Fruit fly (Drosophila melanogaster) whole organism, embryonic: Measurements from ENCODE around the gene Zip89B.

Experiments used
- Atf6 ChIP-seq: fragments of 200-800 bp; sonication (Bioruptor generic); IDR thresholded peaks from 2 replicates; pipeline ENCODE4 v1.3.6; 2022; ENCODE audit warnings: missing biosample characterization, missing genetic modification characterization
- C15 ChIP-seq: fragments of 200-800 bp; sonication (Bioruptor generic); IDR thresholded peaks from 3 replicates; pipeline ENCODE4 v1.3.6; 2022; ENCODE audit warnings: missing biosample characterization, missing genetic modification characterization
- CG11723 ChIP-seq: fragments of 200-800 bp; sonication (Bioruptor generic); optimal IDR thresholded peaks from 2 replicates; lab custom pipeline; 2017; ENCODE audit warnings: missing biosample characterization, mild to moderate bottlenecking, missing genetic modification characterization
- CG14441 ChIP-seq: fragments of 200-800 bp; sonication (Bioruptor generic); IDR thresholded peaks from 2 replicates; pipeline ENCODE4 v1.3.6; 2022; ENCODE audit warnings: missing biosample characterization, missing genetic modification characterization
- CG15514 ChIP-seq: fragments of 200-800 bp; sonication (Bioruptor generic); optimal IDR thresholded peaks from 3 replicates; lab custom pipeline; 2017; ENCODE audit warnings: missing biosample characterization, missing genetic modification characterization, mild to moderate bottlenecking, moderate library complexity, missing genetic modification reagents
- CG16815 ChIP-seq: fragments of 200-800 bp; sonication (Bioruptor generic); optimal IDR thresholded peaks from 3 replicates; lab custom pipeline; 2017; ENCODE audit warnings: missing biosample characterization, mild to moderate bottlenecking, missing genetic modification characterization
- CG17612 ChIP-seq: fragments of 200-800 bp; sonication (Bioruptor generic); IDR thresholded peaks from 2 replicates; pipeline ENCODE4 v1.3.6; 2022; ENCODE audit warnings: missing biosample characterization, missing genetic modification characterization
- CG18764 ChIP-seq: fragments of 200-800 bp; sonication (Bioruptor generic); optimal IDR thresholded peaks from 3 replicates; lab custom pipeline; 2016; ENCODE audit warnings: missing biosample characterization, missing genetic modification characterization
- CG2129 ChIP-seq: fragments of 200-800 bp; sonication (Bioruptor generic); IDR thresholded peaks from 2 replicates; pipeline ENCODE4 v1.3.6; 2022; ENCODE audit warnings: missing biosample characterization, missing genetic modification characterization; ENCODE audit not compliant: partially characterized antibody
- CG34376 ChIP-seq: fragments of 200-800 bp; sonication (Bioruptor generic); optimal IDR thresholded peaks from 2 replicates; lab custom pipeline; 2018; ENCODE audit warnings: missing biosample characterization, mild to moderate bottlenecking, missing genetic modification characterization
- CG3995 ChIP-seq: fragments of 200-800 bp; sonication (Bioruptor generic); optimal IDR thresholded peaks from 3 replicates; lab custom pipeline; 2016; ENCODE audit warnings: missing biosample characterization, missing genetic modification characterization
- CG42726 ChIP-seq: fragments of 200-800 bp; sonication (Bioruptor generic); IDR thresholded peaks from 2 replicates; pipeline ENCODE4 v1.3.6; 2022; ENCODE audit warnings: missing biosample characterization, missing genetic modification characterization; ENCODE audit not compliant: partially characterized antibody
- CG4730 ChIP-seq: fragments of 200-800 bp; sonication (Bioruptor generic); IDR thresholded peaks from 2 replicates; pipeline ENCODE4 v1.3.6; 2022; ENCODE audit warnings: missing biosample characterization, missing genetic modification characterization
- CG7745 ChIP-seq: fragments of 200-800 bp; sonication (Bioruptor generic); optimal IDR thresholded peaks from 2 replicates; lab custom pipeline; 2018; ENCODE audit warnings: missing biosample characterization, mild to moderate bottlenecking, missing genetic modification characterization, moderate library complexity
- D ChIP-seq, 2 experiments: fragments of 200-800 bp in 1 of 2; fragments of >200 bp in 1 of 2; sonication (Bioruptor generic) in 1 of 2; optimal IDR thresholded peaks; 2 replicates in 1 of 2; 3 replicates in 1 of 2; lab custom pipeline; 2017; ENCODE audit warnings: mild to moderate bottlenecking in 1 of 2, missing biosample characterization in 1 of 2, missing genetic modification characterization in 1 of 2, missing genetic modification reagents in 1 of 2
- Deaf1 ChIP-seq: fragments of 200-800 bp; optimal IDR thresholded peaks from 3 replicates; lab custom pipeline; 2019; ENCODE audit warnings: missing biosample characterization, mild to moderate bottlenecking, missing genetic modification characterization, moderate library complexity
- Dek ChIP-seq: fragments of 200-800 bp; sonication (Bioruptor generic); optimal IDR thresholded peaks from 3 replicates; lab custom pipeline; 2019; ENCODE audit warnings: missing biosample characterization, mild to moderate bottlenecking, missing genetic modification characterization, moderate library complexity
- Fer1 ChIP-seq: fragments of 200-800 bp; sonication (Bioruptor generic); optimal IDR thresholded peaks from 2 replicates; lab custom pipeline; 2017; ENCODE audit warnings: missing biosample characterization, mild to moderate bottlenecking, missing genetic modification characterization
- Hmr ChIP-seq: fragments of 200-800 bp; sonication (Bioruptor generic); optimal IDR thresholded peaks from 3 replicates; lab custom pipeline; 2017; ENCODE audit warnings: mild to moderate bottlenecking, missing biosample characterization, missing genetic modification reagents, missing genetic modification characterization
- MESR4 ChIP-seq: fragments of 200-800 bp; sonication (Bioruptor generic); optimal IDR thresholded peaks from 2 replicates; lab custom pipeline; 2018; ENCODE audit warnings: missing biosample characterization, mild to moderate bottlenecking, missing genetic modification characterization, moderate library complexity
- PHDP ChIP-seq: fragments of 200-800 bp; sonication (Bioruptor generic); optimal IDR thresholded peaks from 3 replicates; lab custom pipeline; 2018; ENCODE audit warnings: missing biosample characterization, mild to moderate bottlenecking, missing genetic modification characterization, moderate library complexity
- Rx ChIP-seq: fragments of 200-800 bp; sonication (Bioruptor generic); IDR thresholded peaks from 2 replicates; pipeline ENCODE4 v1.3.6; 2022; ENCODE audit warnings: missing biosample characterization, missing genetic modification characterization
- Tbp ChIP-seq: fragments of >200 bp; optimal IDR thresholded peaks from 2 replicates; lab custom pipeline; 2018; ENCODE audit warnings: missing biosample characterization, missing genetic modification characterization
- aop ChIP-seq: fragments of 200-800 bp; sonication (Bioruptor generic); IDR thresholded peaks from 2 replicates; pipeline ENCODE4 v1.3.6; 2022; ENCODE audit warnings: missing biosample characterization, missing genetic modification characterization
- ato ChIP-seq: fragments of 200-800 bp; sonication (Bioruptor generic); IDR thresholded peaks from 2 replicates; pipeline ENCODE4 v1.3.6; 2022; ENCODE audit warnings: missing biosample characterization, missing genetic modification characterization; ENCODE audit not compliant: partially characterized antibody
- bcd ChIP-seq: fragments of 200-800 bp; sonication (Bioruptor generic); optimal IDR thresholded peaks from 2 replicates; lab custom pipeline; 2017; ENCODE audit warnings: missing biosample characterization, mild to moderate bottlenecking, missing genetic modification characterization
- chm ChIP-seq: fragments of 200-800 bp; sonication (Bioruptor generic); IDR thresholded peaks from 2 replicates; pipeline ENCODE4 v1.3.6; 2022; ENCODE audit warnings: missing biosample characterization, missing genetic modification characterization
- crc ChIP-seq: fragments of 200-800 bp; sonication (Bioruptor generic); optimal IDR thresholded peaks from 2 replicates; lab custom pipeline; 2016; ENCODE audit warnings: missing biosample characterization, missing genetic modification characterization
- cwo ChIP-seq: fragments of 200-800 bp; sonication (Bioruptor generic); optimal IDR thresholded peaks from 3 replicates; lab custom pipeline; 2017; ENCODE audit warnings: missing biosample characterization, missing genetic modification characterization, mild to moderate bottlenecking, moderate library complexity, missing genetic modification reagents
- da ChIP-seq: fragments of 200-800 bp; sonication (Bioruptor generic); optimal IDR thresholded peaks from 2 replicates; lab custom pipeline; 2016; ENCODE audit warnings: missing biosample characterization, missing genetic modification characterization
- ems ChIP-seq: fragments of 200-800 bp; sonication (Bioruptor generic); optimal IDR thresholded peaks from 3 replicates; lab custom pipeline; 2016; ENCODE audit warnings: missing biosample characterization, missing genetic modification characterization
- grn ChIP-seq: fragments of 200-800 bp; sonication (Bioruptor generic); optimal IDR thresholded peaks from 3 replicates; lab custom pipeline; 2017; ENCODE audit warnings: missing biosample characterization, missing genetic modification characterization
- gsb-n ChIP-seq: fragments of 200-800 bp; sonication (Bioruptor generic); optimal IDR thresholded peaks from 3 replicates; lab custom pipeline; 2018; ENCODE audit warnings: missing biosample characterization, mild to moderate bottlenecking, missing genetic modification characterization
- insv ChIP-seq, 2 experiments: fragments of 200-800 bp; sonication (Bioruptor generic); optimal IDR thresholded peaks; 3 replicates each; lab custom pipeline; 2016 to 2018; ENCODE audit warnings: missing biosample characterization in 2 of 2, missing genetic modification characterization in 2 of 2
- jing ChIP-seq: fragments of 200-800 bp; sonication (Bioruptor generic); optimal IDR thresholded peaks from 2 replicates; lab custom pipeline; 2018; ENCODE audit warnings: missing biosample characterization, mild to moderate bottlenecking, missing genetic modification characterization
- klu ChIP-seq: fragments of 200-800 bp; sonication (Bioruptor generic); IDR thresholded peaks from 2 replicates; pipeline ENCODE4 v1.3.6; 2022; ENCODE audit warnings: missing biosample characterization, missing genetic modification characterization
- lbe ChIP-seq: fragments of 200-800 bp; sonication (Bioruptor generic); optimal IDR thresholded peaks from 2 replicates; lab custom pipeline; 2016; ENCODE audit warnings: missing biosample characterization, mild to moderate bottlenecking, missing genetic modification characterization
- lov ChIP-seq, 2 experiments: fragments of 200-800 bp in 1 of 2; fragments of >200 bp in 1 of 2; sonication (Bioruptor generic) in 1 of 2; IDR thresholded peaks in 1 of 2; optimal IDR thresholded peaks in 1 of 2; 2 replicates in 1 of 2; 3 replicates in 1 of 2; pipeline versions ENCODE4 v1.3.6 to Lab custom; 2017 to 2022; ENCODE audit warnings: missing biosample characterization in 1 of 2, missing genetic modification characterization in 1 of 2
- mirr ChIP-seq: fragments of 200-800 bp; sonication (Bioruptor generic); optimal IDR thresholded peaks from 3 replicates; lab custom pipeline; 2018; ENCODE audit warnings: missing biosample characterization, mild to moderate bottlenecking, missing genetic modification characterization
- nerfin-1 ChIP-seq: fragments of 200-800 bp; sonication (Bioruptor generic); optimal IDR thresholded peaks from 3 replicates; lab custom pipeline; 2019; ENCODE audit warnings: missing biosample characterization, mild to moderate bottlenecking, missing genetic modification characterization, moderate library complexity
- peb ChIP-seq: fragments of 200-800 bp; sonication (Bioruptor generic); IDR thresholded peaks from 2 replicates; pipeline ENCODE4 v1.3.6; 2022; ENCODE audit warnings: missing biosample characterization, missing genetic modification characterization
- scrt ChIP-seq: fragments of 200-800 bp; sonication (Bioruptor generic); optimal IDR thresholded peaks from 2 replicates; lab custom pipeline; 2018; ENCODE audit warnings: missing biosample characterization, mild to moderate bottlenecking, missing genetic modification characterization, moderate library complexity
- sd ChIP-seq: fragments of 200-800 bp; sonication (Bioruptor generic); optimal IDR thresholded peaks from 3 replicates; lab custom pipeline; 2018; ENCODE audit warnings: missing biosample characterization, mild to moderate bottlenecking, missing genetic modification characterization, moderate library complexity
- sim ChIP-seq: fragments of 200-800 bp; sonication (Bioruptor generic); IDR thresholded peaks from 2 replicates; pipeline ENCODE4 v1.3.6; 2022; ENCODE audit warnings: missing biosample characterization, missing genetic modification characterization
- slou ChIP-seq: fragments of 200-800 bp; sonication (Bioruptor generic); optimal IDR thresholded peaks from 3 replicates; lab custom pipeline; 2016; ENCODE audit warnings: missing biosample characterization, missing genetic modification characterization
- slp2 ChIP-seq: fragments of 200-800 bp; sonication (Bioruptor generic); optimal IDR thresholded peaks from 2 replicates; lab custom pipeline; 2016; ENCODE audit warnings: missing biosample characterization, missing genetic modification characterization
- tup ChIP-seq: fragments of 200-800 bp; sonication (Bioruptor generic); optimal IDR thresholded peaks from 2 replicates; lab custom pipeline; 2016; ENCODE audit warnings: missing biosample characterization, mild to moderate bottlenecking, missing genetic modification characterization, moderate library complexity
- wek ChIP-seq: fragments of 200-800 bp; sonication (Bioruptor generic); optimal IDR thresholded peaks from 3 replicates; lab custom pipeline; 2018; ENCODE audit warnings: missing biosample characterization, mild to moderate bottlenecking, missing genetic modification characterization, moderate library complexity

Zip89B gene

DNA sequence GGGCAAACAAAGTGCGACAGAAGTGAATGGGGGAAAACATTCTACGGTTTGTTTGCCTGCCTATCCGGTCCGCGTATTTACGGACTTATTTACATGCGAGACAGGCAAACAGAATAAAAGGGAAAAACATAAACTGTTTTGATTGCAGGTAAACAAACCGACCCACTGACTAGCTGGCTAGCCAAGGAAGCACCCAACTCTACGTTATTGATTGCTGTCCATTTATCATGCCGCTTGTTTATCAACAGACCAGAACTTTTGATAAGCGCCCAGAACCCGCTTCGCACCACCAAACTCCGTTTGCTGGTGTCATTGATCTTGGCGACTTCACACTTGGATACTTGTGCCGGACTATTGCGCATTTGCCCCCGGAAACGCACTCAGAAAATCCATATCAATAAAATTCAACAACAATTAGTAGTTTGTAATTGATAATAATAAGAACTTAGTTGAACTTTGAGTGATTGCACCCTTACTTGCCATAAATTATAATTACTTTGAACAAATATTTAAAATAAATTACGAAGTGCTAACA, 26.3 kb downstream of the Zip89B start (continued):
- no peak for TF ChIP-seq CG17612
- TF ChIP-seq ems (GFP tag; lab: Kevin White, UChicago), result peak; percentile 62
- TF ChIP-seq C15 (GFP tag; lab: Robert Waterston, UW), result no peak
- TF ChIP-seq Atf6 (GFP tag; lab: Robert Waterston, UW), result peak; percentile 44; the same call in 1 of the 2 replicates
- TF ChIP-seq CG11723 (GFP tag; lab: Kevin White, UChicago), result peak; percentile 77
- no peak for TF ChIP-seq D (optimal IDR thresholded peaks at IDR 0.05; lab: Kevin White, UChicago)
- TF ChIP-seq D (GFP tag; optimal IDR thresholded peaks at IDR 0.05; lab: Kevin White, UChicago), result peak; percentile 55
- TF ChIP-seq aop, result no peak
- TF ChIP-seq ato (GFP tag; lab: Robert Waterston, UW), result no peak
- TF ChIP-seq cwo (GFP tag; lab: Kevin White, UChicago), result peak; percentile 22
- no peak for TF ChIP-seq Dek
- peak; percentile 24 for TF ChIP-seq CG16815 (GFP tag; lab: Kevin White, UChicago)
- TF ChIP-seq jing (GFP tag; lab: Kevin White, UChicago), result no peak
- peak; percentile 39 for TF ChIP-seq lbe (GFP tag; lab: Kevin White, UChicago)
- peak; percentile 48; the same call in 1 of the 2 replicates for TF ChIP-seq CG14441
- TF ChIP-seq crc, result peak; percentile 20
- peak; percentile 77 for TF ChIP-seq CG7745 (tag; lab: Kevin White, UChicago)
- peak; percentile 67 for TF ChIP-seq nerfin-1 (tag; lab: Kevin White, UChicago)
- TF ChIP-seq bcd (GFP tag; lab: Kevin White, UChicago), result peak; percentile 38
- no peak for TF ChIP-seq lov (optimal IDR thresholded peaks at IDR 0.05; lab: Kevin White, UChicago)
- TF ChIP-seq lov (GFP tag; IDR thresholded peaks at IDR 0.05; lab: Robert Waterston, UW), result peak; percentile 61; the same call in 1 of the 3 replicates
- peak; percentile 18 for TF ChIP-seq CG34376 (GFP tag; lab: Kevin White, UChicago)
- TF ChIP-seq grn (GFP tag; lab: Kevin White, UChicago), result peak; percentile 77
- TF ChIP-seq peb (GFP tag; lab: Robert Waterston, UW), result 0 out of 2 replicates have a peak, but pooled peaks have one; percentile 30
- no peak for TF ChIP-seq Tbp (GFP tag; lab: Kevin White, UChicago)
- no peak for TF ChIP-seq CG3995
- TF ChIP-seq tup (GFP tag; lab: Kevin White, UChicago), result peak; percentile 44
- TF ChIP-seq CG42726, result no peak
- TF ChIP-seq CG18764 (GFP tag; lab: Kevin White, UChicago), result peak; percentile 62
- TF ChIP-seq klu (GFP tag; lab: Robert Waterston, UW), result 0 out of 2 replicates have a peak, but pooled peaks have one; percentile 24
- TF ChIP-seq mirr (GFP tag; lab: Kevin White, UChicago), result peak; percentile 72
- peak; percentile 21 for TF ChIP-seq sd (tag; lab: Kevin White, UChicago)
- no peak for TF ChIP-seq CG2129 (GFP tag; lab: Robert Waterston, UW)
- TF ChIP-seq scrt (GFP tag; lab: Kevin White, UChicago), result no peak
- peak; percentile 73 for TF ChIP-seq wek (GFP tag; lab: Kevin White, UChicago)
- TF ChIP-seq CG15514 (GFP tag; lab: Kevin White, UChicago), result peak; percentile 39
- peak; percentile 14 for TF ChIP-seq MESR4
- peak; percentile 80 for TF ChIP-seq chm
- peak; percentile 61; the same call in 1 of the 2 replicates for TF ChIP-seq sim
- peak; percentile 60 for TF ChIP-seq gsb-n
- peak; percentile 30 for TF ChIP-seq Fer1 (GFP tag; lab: Kevin White, UChicago)
- peak; percentile 30; the same call in 1 of the 2 replicates for TF ChIP-seq CG4730 (GFP tag; lab: Robert Waterston, UW)
- no peak for TF ChIP-seq Deaf1 (tag; lab: Kevin White, UChicago)
- peak; percentile 30 for TF ChIP-seq slou
- TF ChIP-seq da (GFP tag; lab: Kevin White, UChicago), result no peak
- TF ChIP-seq PHDP (tag; lab: Kevin White, UChicago), result peak; percentile 74
- TF ChIP-seq slp2 (GFP tag; lab: Kevin White, UChicago), result peak; percentile 60
- TF ChIP-seq Rx (GFP tag; lab: Robert Waterston, UW), result no peak
- peak; percentile 66 for TF ChIP-seq Hmr (GFP tag; lab: Kevin White, UChicago)
- TF ChIP-seq insv (GFP tag; optimal IDR thresholded peaks at IDR 0.05; lab: Kevin White, UChicago), result peak in 1 of 2 experiments; percentile 41
